Fruit fly (Drosophila melanogaster) whole organism, embryonic: ENCODE data around the gene dib.
A peak's percentile ranks its signal among the peaks of the same experiment; 100 is the strongest.

Experiments used
- BtbVII ChIP-seq: fragments of 200-800 bp; sonication (Bioruptor generic); optimal IDR thresholded peaks from 3 replicates; lab custom pipeline; 2017; ENCODE audit warnings: missing biosample characterization, mild to moderate bottlenecking, missing genetic modification characterization
- CG12236 ChIP-seq: fragments of 200-800 bp; sonication (Bioruptor generic); optimal IDR thresholded peaks from 2 replicates; lab custom pipeline; 2016; ENCODE audit warnings: missing biosample characterization, missing genetic modification characterization
- CG13123 ChIP-seq: fragments of 200-800 bp; sonication (Bioruptor generic); optimal IDR thresholded peaks from 2 replicates; lab custom pipeline; 2016; ENCODE audit warnings: missing biosample characterization, missing genetic modification characterization
- CG13296 ChIP-seq: fragments of 200-800 bp; sonication (Bioruptor generic); optimal IDR thresholded peaks from 3 replicates; lab custom pipeline; 2018; ENCODE audit warnings: missing biosample characterization, mild to moderate bottlenecking, missing genetic modification characterization
- CG14667 ChIP-seq: fragments of 200-800 bp; sonication (Bioruptor generic); IDR thresholded peaks from 2 replicates; pipeline ENCODE4 v1.3.6; 2022; ENCODE audit warnings: missing biosample characterization, missing genetic modification characterization
- CG17359 ChIP-seq: fragments of 200-800 bp; sonication (Bioruptor generic); optimal IDR thresholded peaks from 3 replicates; lab custom pipeline; 2018; ENCODE audit warnings: missing biosample characterization, mild to moderate bottlenecking, missing genetic modification characterization, moderate library complexity
- CG17385 ChIP-seq: fragments of 200-800 bp; sonication (Bioruptor generic); optimal IDR thresholded peaks from 3 replicates; lab custom pipeline; 2018; ENCODE audit warnings: missing biosample characterization, mild to moderate bottlenecking, missing genetic modification characterization
- CG18011 ChIP-seq: fragments of 200-800 bp; sonication (Bioruptor generic); optimal IDR thresholded peaks from 2 replicates; lab custom pipeline; 2017; ENCODE audit warnings: missing biosample characterization, missing genetic modification characterization, mild to moderate bottlenecking, moderate library complexity, missing genotype
- CG2116 ChIP-seq: fragments of 200-800 bp; sonication (Bioruptor generic); optimal IDR thresholded peaks from 3 replicates; lab custom pipeline; 2018; ENCODE audit warnings: missing biosample characterization, mild to moderate bottlenecking, missing genetic modification characterization
- CG2712 ChIP-seq: fragments of 200-800 bp; optimal IDR thresholded peaks from 3 replicates; lab custom pipeline; 2019; ENCODE audit warnings: missing biosample characterization, mild to moderate bottlenecking, missing genetic modification characterization, moderate library complexity
- CG31224 ChIP-seq: fragments of 200-800 bp; sonication (Bioruptor generic); IDR thresholded peaks from 2 replicates; pipeline ENCODE4 v1.3.6; 2022; ENCODE audit warnings: missing biosample characterization, missing genetic modification characterization
- CG31388 ChIP-seq: fragments of 200-800 bp; sonication (Bioruptor generic); optimal IDR thresholded peaks from 2 replicates; lab custom pipeline; 2016; ENCODE audit warnings: missing biosample characterization, missing genetic modification characterization
- CG4424 ChIP-seq: fragments of 200-800 bp; sonication (Bioruptor generic); optimal IDR thresholded peaks from 3 replicates; lab custom pipeline; 2016; ENCODE audit warnings: missing biosample characterization, missing genetic modification characterization
- CG7372 ChIP-seq: fragments of 200-800 bp; sonication (Bioruptor generic); IDR thresholded peaks from 2 replicates; pipeline ENCODE4 v1.3.6; 2022; ENCODE audit warnings: missing biosample characterization, missing genetic modification characterization
- CG7963 ChIP-seq: fragments of 200-800 bp; sonication (Bioruptor generic); IDR thresholded peaks from 3 replicates; pipeline ENCODE4 v1.3.6; 2022; ENCODE audit warnings: missing biosample characterization, missing genetic modification characterization; ENCODE audit not compliant: partially characterized antibody
- CG8281 ChIP-seq: fragments of 200-800 bp; sonication (Bioruptor generic); optimal IDR thresholded peaks from 2 replicates; lab custom pipeline; 2018; ENCODE audit warnings: missing biosample characterization, mild to moderate bottlenecking, missing genetic modification characterization, moderate library complexity
- CG8765 ChIP-seq: fragments of 200-800 bp; sonication (Bioruptor generic); IDR thresholded peaks from 2 replicates; pipeline ENCODE4 v1.3.6; 2022; ENCODE audit warnings: missing biosample characterization, missing genetic modification characterization
- Dip2 ChIP-seq: fragments of 200-800 bp; sonication (Bioruptor generic); IDR thresholded peaks from 2 replicates; pipeline ENCODE4 v1.3.6; 2022; ENCODE audit warnings: missing biosample characterization, missing genetic modification characterization
- Dll ChIP-seq: fragments of 200-800 bp; sonication (Bioruptor generic); IDR thresholded peaks from 4 replicates; pipeline ENCODE4 v1.3.6; 2022; ENCODE audit warnings: missing biosample characterization, missing genetic modification characterization; ENCODE audit not compliant: partially characterized antibody
- E2f1 ChIP-seq: fragments of 200-800 bp; sonication (Bioruptor generic); IDR thresholded peaks from 2 replicates; pipeline ENCODE4 v1.3.6; 2022; ENCODE audit warnings: missing biosample characterization, missing genetic modification characterization
- Elba2 ChIP-seq: fragments of 200-800 bp; sonication (Bioruptor generic); optimal IDR thresholded peaks from 3 replicates; lab custom pipeline; 2016; ENCODE audit warnings: missing biosample characterization, missing genetic modification characterization
- Gsc ChIP-seq: fragments of 200-800 bp; sonication (Bioruptor generic); IDR thresholded peaks from 2 replicates; pipeline ENCODE4 v1.3.6; 2022; ENCODE audit warnings: missing biosample characterization, missing genetic modification characterization
- H15 ChIP-seq: fragments of 200-800 bp; sonication (Bioruptor generic); IDR thresholded peaks from 3 replicates; pipeline ENCODE4 v1.3.6; 2022; ENCODE audit warnings: missing biosample characterization, missing genetic modification characterization
- HHEX ChIP-seq: fragments of 200-800 bp; sonication (Bioruptor generic); optimal IDR thresholded peaks from 3 replicates; lab custom pipeline; 2017; ENCODE audit warnings: missing biosample characterization, mild to moderate bottlenecking, missing genetic modification characterization, missing genetic modification reagents
- Hey ChIP-seq: fragments of 200-800 bp; sonication (Bioruptor generic); optimal IDR thresholded peaks from 3 replicates; lab custom pipeline; 2018; ENCODE audit warnings: missing biosample characterization, mild to moderate bottlenecking, missing genetic modification characterization
- Lim3 ChIP-seq: fragments of 200-800 bp; sonication (Bioruptor generic); IDR thresholded peaks from 2 replicates; pipeline ENCODE4 v1.3.6; 2022; ENCODE audit warnings: missing biosample characterization, missing genetic modification characterization
- Meics ChIP-seq: fragments of 200-800 bp; sonication (Bioruptor generic); optimal IDR thresholded peaks from 2 replicates; lab custom pipeline; 2017; ENCODE audit warnings: missing biosample characterization, mild to moderate bottlenecking, missing genetic modification characterization
- NC2α ChIP-seq: fragments of 200-800 bp; sonication (Bioruptor generic); optimal IDR thresholded peaks from 2 replicates; lab custom pipeline; 2016; ENCODE audit warnings: missing biosample characterization, missing genetic modification characterization
- Oli ChIP-seq: fragments of 200-800 bp; sonication (Bioruptor generic); optimal IDR thresholded peaks from 2 replicates; lab custom pipeline; 2018; ENCODE audit warnings: missing biosample characterization, mild to moderate bottlenecking, missing genetic modification characterization, moderate library complexity
- Pdp1 ChIP-seq, 2 experiments: fragments of 200-800 bp; sonication (Bioruptor generic); optimal IDR thresholded peaks; 3 replicates each; lab custom pipeline; 2016; ENCODE audit warnings: missing biosample characterization in 2 of 2, missing genetic modification characterization in 2 of 2, mild to moderate bottlenecking in 1 of 2, moderate library complexity in 1 of 2
- Rfx ChIP-seq: fragments of 200-800 bp; sonication (Bioruptor generic); IDR thresholded peaks from 2 replicates; pipeline ENCODE4 v1.3.6; 2022; ENCODE audit warnings: missing biosample characterization, missing genetic modification characterization
- Rx ChIP-seq: fragments of 200-800 bp; sonication (Bioruptor generic); IDR thresholded peaks from 2 replicates; pipeline ENCODE4 v1.3.6; 2022; ENCODE audit warnings: missing biosample characterization, missing genetic modification characterization
- YL-1 ChIP-seq: fragments of 200-800 bp; sonication (Bioruptor generic); optimal IDR thresholded peaks from 3 replicates; lab custom pipeline; 2017; ENCODE audit warnings: missing biosample characterization, mild to moderate bottlenecking, missing genetic modification characterization
- al ChIP-seq: fragments of 200-800 bp; sonication (Bioruptor generic); IDR thresholded peaks from 2 replicates; pipeline ENCODE4 v1.3.6; 2022; ENCODE audit warnings: missing biosample characterization, missing genetic modification characterization
- chn ChIP-seq: fragments of 200-800 bp; sonication (Bioruptor generic); optimal IDR thresholded peaks from 2 replicates; lab custom pipeline; 2016; ENCODE audit warnings: missing biosample characterization, missing genetic modification characterization
- gcm2 ChIP-seq: fragments of 200-800 bp; sonication (Bioruptor generic); optimal IDR thresholded peaks from 2 replicates; lab custom pipeline; 2016; ENCODE audit warnings: missing biosample characterization, missing genetic modification characterization
- gro ChIP-seq: fragments of 200-800 bp; sonication (Bioruptor generic); optimal IDR thresholded peaks from 2 replicates; lab custom pipeline; 2016; ENCODE audit warnings: missing biosample characterization, missing genetic modification characterization
- hkb ChIP-seq, 2 experiments: fragments of 200-800 bp in 1 of 2; fragments of >200 bp in 1 of 2; sonication (Bioruptor generic) in 1 of 2; IDR thresholded peaks in 1 of 2; optimal IDR thresholded peaks in 1 of 2; 2 replicates each; pipeline versions ENCODE4 v1.3.6 to Lab custom; 2017 to 2022; ENCODE audit warnings: missing biosample characterization in 1 of 2, missing genetic modification characterization in 1 of 2
- klu ChIP-seq: fragments of 200-800 bp; sonication (Bioruptor generic); IDR thresholded peaks from 2 replicates; pipeline ENCODE4 v1.3.6; 2022; ENCODE audit warnings: missing biosample characterization, missing genetic modification characterization
- nerfin-1 ChIP-seq: fragments of 200-800 bp; sonication (Bioruptor generic); optimal IDR thresholded peaks from 3 replicates; lab custom pipeline; 2019; ENCODE audit warnings: missing biosample characterization, mild to moderate bottlenecking, missing genetic modification characterization, moderate library complexity
- nmo ChIP-seq: fragments of 200-800 bp; sonication (Bioruptor generic); optimal IDR thresholded peaks from 2 replicates; lab custom pipeline; 2018; ENCODE audit warnings: missing biosample characterization, mild to moderate bottlenecking, missing genetic modification characterization, moderate library complexity
- odd ChIP-seq: fragments of 200-800 bp; sonication (Bioruptor generic); optimal IDR thresholded peaks from 2 replicates; lab custom pipeline; 2017; ENCODE audit warnings: missing biosample characterization, mild to moderate bottlenecking, missing genetic modification characterization
- onecut ChIP-seq: fragments of 200-800 bp; sonication (Bioruptor generic); IDR thresholded peaks from 2 replicates; pipeline ENCODE4 v1.3.6; 2022; ENCODE audit warnings: missing biosample characterization, missing genetic modification characterization
- p53 ChIP-seq: fragments of 200-800 bp; sonication (Bioruptor generic); optimal IDR thresholded peaks from 2 replicates; lab custom pipeline; 2016; ENCODE audit warnings: missing biosample characterization, missing genetic modification characterization
- phol ChIP-seq: fragments of 200-800 bp; sonication (Bioruptor generic); optimal IDR thresholded peaks from 3 replicates; lab custom pipeline; 2018; ENCODE audit warnings: missing biosample characterization, mild to moderate bottlenecking, missing genetic modification characterization, moderate library complexity
- sim ChIP-seq: fragments of 200-800 bp; sonication (Bioruptor generic); IDR thresholded peaks from 2 replicates; pipeline ENCODE4 v1.3.6; 2022; ENCODE audit warnings: missing biosample characterization, missing genetic modification characterization
- ssp ChIP-seq: fragments of 200-800 bp; sonication (Bioruptor generic); IDR thresholded peaks from 2 replicates; pipeline ENCODE4 v1.3.6; 2022; ENCODE audit warnings: missing biosample characterization, missing genetic modification characterization
- stc ChIP-seq: fragments of 200-800 bp; sonication (Bioruptor generic); IDR thresholded peaks from 2 replicates; pipeline ENCODE4 v1.3.6; 2022; ENCODE audit warnings: missing biosample characterization, missing genetic modification characterization
- stwl ChIP-seq: fragments of 200-800 bp; sonication (Bioruptor generic); optimal IDR thresholded peaks from 3 replicates; lab custom pipeline; 2018; ENCODE audit warnings: missing biosample characterization, mild to moderate bottlenecking, missing genetic modification characterization, moderate library complexity
- wor ChIP-seq: fragments of 200-800 bp; sonication (Bioruptor generic); IDR thresholded peaks from 2 replicates; pipeline ENCODE4 v1.3.6; 2022; ENCODE audit warnings: missing biosample characterization, missing genetic modification characterization
- zfh2 ChIP-seq: fragments of 200-800 bp; sonication (Bioruptor generic); optimal IDR thresholded peaks from 2 replicates; lab custom pipeline; 2016; ENCODE audit warnings: missing biosample characterization, missing genetic modification characterization

Gene dib

DNA sequence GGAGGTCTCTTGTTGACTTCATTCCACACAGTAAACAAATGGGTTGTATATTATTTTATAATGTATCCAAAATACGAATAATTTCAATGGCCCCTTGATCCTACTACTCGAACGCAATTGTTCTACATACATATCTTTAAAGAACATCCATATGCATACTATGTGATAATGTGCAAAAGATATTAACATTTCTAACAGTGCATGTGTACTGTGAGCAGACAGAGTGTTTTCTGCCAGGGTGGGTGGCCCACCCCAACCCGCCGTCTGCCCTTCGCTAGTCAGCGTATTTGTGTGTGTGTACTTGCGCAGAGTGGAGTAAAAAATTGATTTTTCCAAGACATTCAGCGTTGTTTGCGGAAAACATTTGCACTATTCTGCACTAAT is 8.9 kb downstream of the dib start (continued):
- no peak for TF ChIP-seq NC2α (GFP tag; lab: Kevin White, UChicago)
- no peak for TF ChIP-seq Pdp1 (GFP tag; optimal IDR thresholded peaks at IDR 0.05; lab: Kevin White, UChicago)
- TF ChIP-seq phol (tag; lab: Kevin White, UChicago): peak; percentile 31
- peak; percentile 49; the same call in 1 of the 2 replicates for TF ChIP-seq wor (GFP tag; lab: Robert Waterston, UW)
- peak; percentile 81 for TF ChIP-seq E2f1 (GFP tag; lab: Robert Waterston, UW)
- no peak for TF ChIP-seq gcm2 (GFP tag; lab: Kevin White, UChicago)
- TF ChIP-seq CG7372 (GFP tag; lab: Robert Waterston, UW): no peak
- TF ChIP-seq zfh2 (GFP tag; lab: Kevin White, UChicago): no peak
- TF ChIP-seq nerfin-1 (tag; lab: Kevin White, UChicago): no peak
- TF ChIP-seq H15 (GFP tag; lab: Robert Waterston, UW): peak; percentile 64; the same call in 2 of the 3 replicates
- no peak for TF ChIP-seq stwl (tag; lab: Kevin White, UChicago)
- no peak for TF ChIP-seq Lim3
- no peak for TF ChIP-seq Dip2
- TF ChIP-seq gro (GFP tag; lab: Kevin White, UChicago): no peak
- TF ChIP-seq CG4424: peak; percentile 22
- peak; percentile 32 for TF ChIP-seq CG13123 (GFP tag; lab: Kevin White, UChicago)
- TF ChIP-seq Elba2: no peak
- TF ChIP-seq CG12236 (GFP tag; lab: Kevin White, UChicago): no peak
- TF ChIP-seq Hey (tag; lab: Kevin White, UChicago): no peak
- no peak for TF ChIP-seq p53 (GFP tag; lab: Kevin White, UChicago)
- TF ChIP-seq chn (GFP tag; lab: Kevin White, UChicago): peak; percentile 23
- TF ChIP-seq ssp (GFP tag; lab: Robert Waterston, UW): no peak
- TF ChIP-seq Gsc (GFP tag; lab: Robert Waterston, UW): peak; percentile 30; the same call in 1 of the 2 replicates
- TF ChIP-seq CG31388 (GFP tag; lab: Kevin White, UChicago): no peak
- TF ChIP-seq sim (GFP tag; lab: Robert Waterston, UW): no peak
- no peak for TF ChIP-seq Dll
- TF ChIP-seq Rx: peak; percentile 68
- peak; percentile 59 for TF ChIP-seq CG2712
- no peak; the same call in 1 of the 2 replicates for TF ChIP-seq CG8765 (GFP tag; lab: Robert Waterston, UW)
- peak; percentile 76 for TF ChIP-seq stc (GFP tag; lab: Robert Waterston, UW)
- TF ChIP-seq CG31224 (GFP tag; lab: Robert Waterston, UW): peak; percentile 61
- TF ChIP-seq CG8281 (tag; lab: Kevin White, UChicago): no peak
- TF ChIP-seq CG17385: peak; percentile 5
- no peak for TF ChIP-seq BtbVII (GFP tag; lab: Kevin White, UChicago)
- TF ChIP-seq HHEX (GFP tag; lab: Kevin White, UChicago): peak; percentile 36
- no peak for TF ChIP-seq CG18011 (GFP tag; lab: Kevin White, UChicago)
- TF ChIP-seq onecut: peak; percentile 97
- peak; percentile 46; the same call in 1 of the 2 replicates for TF ChIP-seq al
- TF ChIP-seq CG14667 (GFP tag; lab: Robert Waterston, UW): peak; percentile 67
- no peak for TF ChIP-seq odd
- TF ChIP-seq Rfx (GFP tag; lab: Robert Waterston, UW): peak; percentile 80
- no peak for TF ChIP-seq hkb (optimal IDR thresholded peaks at IDR 0.05; lab: Kevin White, UChicago)
- peak; percentile 80 for TF ChIP-seq hkb (GFP tag; IDR thresholded peaks at IDR 0.05; lab: Robert Waterston, UW)
- TF ChIP-seq CG13296 (GFP tag; lab: Kevin White, UChicago): no peak
- TF ChIP-seq CG7963 (GFP tag; lab: Robert Waterston, UW): no peak
- TF ChIP-seq Meics (GFP tag; lab: Kevin White, UChicago): no peak
- TF ChIP-seq CG2116 (GFP tag; lab: Kevin White, UChicago): no peak
- no peak for TF ChIP-seq YL-1 (GFP tag; lab: Kevin White, UChicago)
- peak; percentile 75 for TF ChIP-seq CG17359
- peak; percentile 38; the same call in 1 of the 2 replicates for TF ChIP-seq klu (GFP tag; lab: Robert Waterston, UW)
- TF ChIP-seq Oli: peak; percentile 61
- TF ChIP-seq nmo (GFP tag; lab: Kevin White, UChicago): no peak
